Worm (Caenorhabditis elegans) whole organism, L3 larva: Measurements from ENCODE around the gene epg-4.

Experiments used
- ZK546.5 ChIP-seq: sonication (generic microtip); optimal IDR thresholded peaks from 2 replicates; lab custom pipeline; 2017; ENCODE audit warnings: missing biosample characterization, missing genetic modification characterization
- nhr-11 ChIP-seq: fragments of 150-350 bp; optimal IDR thresholded peaks from 2 replicates; lab custom pipeline; 2014; ENCODE audit warnings: missing biosample characterization, missing genetic modification characterization
- nhr-237 ChIP-seq: fragments of 150-350 bp; optimal IDR thresholded peaks from 2 replicates; lab custom pipeline; 2014; ENCODE audit warnings: missing biosample characterization, missing genetic modification characterization
- nhr-77 ChIP-seq: fragments of 150-350 bp; optimal IDR thresholded peaks from 2 replicates; lab custom pipeline; 2014; ENCODE audit warnings: missing biosample characterization, missing genetic modification characterization
- pha-4 ChIP-seq: fragments of 150-350 bp; optimal IDR thresholded peaks from 2 replicates; lab custom pipeline; 2014; ENCODE audit warnings: missing biosample characterization, missing genetic modification reagents, missing genetic modification characterization
- pqm-1 ChIP-seq: fragments of 150-350 bp; optimal IDR thresholded peaks from 2 replicates; lab custom pipeline; 2017; ENCODE audit warnings: missing biosample characterization, missing genetic modification characterization, inconsistent platforms
- unc-62 ChIP-seq: fragments of 150-350 bp; sonication (generic microtip); optimal IDR thresholded peaks from 4 replicates; lab custom pipeline; 2014; ENCODE audit warnings: missing biosample characterization, missing genetic modification reagents, missing genetic modification characterization

DNA sequence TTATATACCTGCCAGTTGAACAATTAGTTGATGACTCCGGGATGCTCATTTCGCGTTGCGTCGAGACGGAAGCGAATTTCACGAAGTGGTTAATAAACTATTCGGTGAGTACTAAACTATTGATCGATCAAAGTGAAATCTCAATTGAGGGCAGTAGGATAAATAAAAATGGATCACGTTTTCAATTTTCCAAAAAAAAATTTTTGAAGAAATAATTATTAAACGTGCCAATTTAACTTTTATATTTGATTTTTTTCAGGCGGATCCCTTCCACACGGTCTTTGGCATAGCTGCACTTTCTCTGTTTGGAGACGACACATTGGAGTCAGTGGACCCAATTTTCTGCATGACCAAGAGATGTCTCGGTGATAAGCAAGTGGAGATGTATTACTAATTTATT lies 46.0 kb upstream of the epg-4 start, which contains the start of gene B0280.17:
- TF ChIP-seq nhr-11 (tag; lab: Kevin White, UChicago): no peak
- no peak for TF ChIP-seq nhr-237 (tag; lab: Kevin White, UChicago)
- TF ChIP-seq pha-4 (tag; lab: Kevin White, UChicago): no peak
- no peak for TF ChIP-seq pqm-1 (tag; lab: Kevin White, UChicago)
- no peak for TF ChIP-seq unc-62 (GFP tag; lab: Kevin White, UChicago)
- TF ChIP-seq nhr-77 (tag; lab: Kevin White, UChicago): no peak
- TF ChIP-seq ZK546.5: no peak
